Fruit fly (Drosophila melanogaster) whole organism, adult: Measurements from ENCODE around the gene bif.

Experiments
- CG11617 ChIP-seq: fragments of 200-800 bp; sonication (Bioruptor generic); optimal IDR thresholded peaks from 2 replicates; lab custom pipeline; 2017; ENCODE audit warnings: mild to moderate bottlenecking, missing biosample characterization, missing genetic modification reagents, missing genetic modification characterization
- CG12768 ChIP-seq: fragments of 200-800 bp; sonication (Bioruptor generic); optimal IDR thresholded peaks from 2 replicates; lab custom pipeline; 2017; ENCODE audit warnings: missing biosample characterization, missing genetic modification characterization, mild to moderate bottlenecking, moderate library complexity, missing genetic modification reagents
- CG14711 ChIP-seq: fragments of 200-800 bp; sonication (Bioruptor generic); optimal IDR thresholded peaks from 2 replicates; lab custom pipeline; 2018; ENCODE audit warnings: missing biosample characterization, mild to moderate bottlenecking, missing genetic modification characterization, moderate library complexity
- CG1620 ChIP-seq: fragments of 200-800 bp; sonication (Bioruptor generic); optimal IDR thresholded peaks from 2 replicates; lab custom pipeline; 2016; ENCODE audit warnings: missing biosample characterization, missing genetic modification characterization
- CG33017 ChIP-seq: fragments of 200-800 bp; sonication (Bioruptor generic); optimal IDR thresholded peaks from 2 replicates; lab custom pipeline; 2018; ENCODE audit warnings: missing biosample characterization, mild to moderate bottlenecking, missing genetic modification characterization, moderate library complexity
- CG5204 ChIP-seq: fragments of 200-800 bp; sonication (Bioruptor generic); optimal IDR thresholded peaks from 2 replicates; lab custom pipeline; 2016; ENCODE audit warnings: missing biosample characterization, missing genetic modification characterization
- CG7045 ChIP-seq: fragments of 200-800 bp; sonication (Bioruptor generic); optimal IDR thresholded peaks from 2 replicates; lab custom pipeline; 2017; ENCODE audit warnings: missing biosample characterization, mild to moderate bottlenecking, missing genetic modification characterization
- CG7101 ChIP-seq: fragments of 200-800 bp; sonication (Bioruptor generic); optimal IDR thresholded peaks from 2 replicates; lab custom pipeline; 2018; ENCODE audit warnings: missing biosample characterization, mild to moderate bottlenecking, missing genetic modification characterization, moderate library complexity
- Clk ChIP-seq: fragments of 200-800 bp; sonication (Bioruptor generic); optimal IDR thresholded peaks from 2 replicates; lab custom pipeline; 2017; ENCODE audit warnings: missing biosample characterization, missing genetic modification characterization
- Crg-1 ChIP-seq: fragments of 200-800 bp; sonication (Bioruptor generic); optimal IDR thresholded peaks from 2 replicates; lab custom pipeline; 2016; ENCODE audit warnings: missing biosample characterization, missing genetic modification characterization
- Hr96 ChIP-seq: fragments of 200-800 bp; sonication (Bioruptor generic); optimal IDR thresholded peaks from 2 replicates; lab custom pipeline; 2016; ENCODE audit warnings: missing biosample characterization, missing genetic modification characterization
- Mnt ChIP-seq: fragments of 200-800 bp; sonication (Bioruptor generic); optimal IDR thresholded peaks from 2 replicates; lab custom pipeline; 2016; ENCODE audit warnings: missing biosample characterization, mild to moderate bottlenecking, missing genetic modification characterization
- bab1 ChIP-seq: fragments of 200-800 bp; sonication (Bioruptor generic); optimal IDR thresholded peaks from 3 replicates; lab custom pipeline; 2019; ENCODE audit warnings: missing biosample characterization, mild to moderate bottlenecking, missing genetic modification characterization, moderate library complexity
- cic ChIP-seq: fragments of 200-800 bp; sonication (Bioruptor generic); optimal IDR thresholded peaks from 2 replicates; lab custom pipeline; 2017; ENCODE audit warnings: missing biosample characterization, mild to moderate bottlenecking, missing genetic modification characterization, moderate library complexity
- cnc ChIP-seq, 2 experiments: fragments of >200 bp; optimal IDR thresholded peaks; 2 replicates each; lab custom pipeline; 2017
- kay ChIP-seq: fragments of 200-800 bp; sonication (Bioruptor generic); peaks from one replicate; lab custom pipeline; 2016; ENCODE audit warnings: missing biosample characterization, missing genetic modification characterization, borderline replicate concordance
- ovo ChIP-seq: fragments of 200-800 bp; sonication (Bioruptor generic); optimal IDR thresholded peaks from 2 replicates; lab custom pipeline; 2016; ENCODE audit warnings: missing biosample characterization, missing genetic modification characterization
- pad ChIP-seq: fragments of 200-800 bp; sonication (Bioruptor generic); optimal IDR thresholded peaks from 3 replicates; lab custom pipeline; 2017; ENCODE audit warnings: missing biosample characterization, missing genetic modification characterization, mild to moderate bottlenecking, moderate library complexity, missing genetic modification reagents
- tj ChIP-seq: fragments of 200-800 bp; sonication (Bioruptor generic); optimal IDR thresholded peaks from 3 replicates; lab custom pipeline; 2017; ENCODE audit warnings: missing biosample characterization, mild to moderate bottlenecking, missing genetic modification characterization, moderate library complexity
- toe ChIP-seq: fragments of 200-800 bp; sonication (Bioruptor generic); optimal IDR thresholded peaks from 2 replicates; lab custom pipeline; 2016; ENCODE audit warnings: missing biosample characterization, missing genetic modification characterization

The bif gene

dm6 chrX:11651420-11651819 is 27.4 kb upstream of the bif start:
- TF ChIP-seq kay (GFP tag; lab: Kevin White, UChicago) = no peak

dm6 chrX:11652991-11653390 is 25.8 kb upstream of the bif start:
- TF ChIP-seq tj (no peak), CG5204 (GFP tag; lab: Kevin White, UChicago) (no peak), kay (GFP tag; lab: Kevin White, UChicago) (no peak), CG7045 (GFP tag; lab: Kevin White, UChicago) (no peak), CG12768 (GFP tag; lab: Kevin White, UChicago) (no peak), Hr96 (GFP tag; lab: Kevin White, UChicago) (no peak)

- TF ChIP-seq CG7045 (GFP tag; lab: Kevin White, UChicago) (no peak), CG33017 (tag; lab: Kevin White, UChicago) (no peak), kay (GFP tag; lab: Kevin White, UChicago) (no peak), ovo (no peak)
These were observed 21.6 kb upstream of the bif start for dm6 chrX:11657140-11657539.

dm6 chrX:11658181-11658842 is 20.5 kb upstream of the bif start:
- TF ChIP-seq cic (GFP tag; lab: Kevin White, UChicago) (no peak), kay (GFP tag; lab: Kevin White, UChicago) (no peak), tj (no peak), cnc (optimal IDR thresholded peaks at IDR 0.05; lab: Kevin White, UChicago) (no peak), CG7045 (GFP tag; lab: Kevin White, UChicago) (no peak), CG7101 (no peak), ovo (no peak), pad (GFP tag; lab: Kevin White, UChicago) (no peak), Crg-1 (no peak), CG11617 (GFP tag; lab: Kevin White, UChicago) (no peak), CG33017 (tag; lab: Kevin White, UChicago) (no peak), CG1620 (GFP tag; lab: Kevin White, UChicago) (no peak), CG14711 (tag; lab: Kevin White, UChicago) (no peak), toe (GFP tag; lab: Kevin White, UChicago) (no peak)

- peak; percentile 37 for TF ChIP-seq tj
- no peak for TF ChIP-seq ovo
- no peak for TF ChIP-seq cnc (optimal IDR thresholded peaks at IDR 0.05; lab: Kevin White, UChicago)
- no peak for TF ChIP-seq Hr96 (GFP tag; lab: Kevin White, UChicago)
- no peak for TF ChIP-seq kay (GFP tag; lab: Kevin White, UChicago)
- TF ChIP-seq pad (GFP tag; lab: Kevin White, UChicago) = peak; percentile 28
- TF ChIP-seq CG11617 (GFP tag; lab: Kevin White, UChicago) = peak; percentile 26
- TF ChIP-seq toe (GFP tag; lab: Kevin White, UChicago) = peak; percentile 27
- no peak for TF ChIP-seq Mnt (GFP tag; lab: Kevin White, UChicago)
- TF ChIP-seq CG7101 = peak; percentile 61
- TF ChIP-seq CG12768 (GFP tag; lab: Kevin White, UChicago) = peak; percentile 33
- TF ChIP-seq CG1620 (GFP tag; lab: Kevin White, UChicago) = no peak
- TF ChIP-seq Crg-1 = no peak
- peak; percentile 11 for TF ChIP-seq CG5204 (GFP tag; lab: Kevin White, UChicago)
- TF ChIP-seq CG33017 (tag; lab: Kevin White, UChicago) = peak; percentile 20
- TF ChIP-seq cic (GFP tag; lab: Kevin White, UChicago) = no peak
- peak; percentile 47 for TF ChIP-seq CG14711 (tag; lab: Kevin White, UChicago)
- TF ChIP-seq Clk (GFP tag; lab: Kevin White, UChicago) = no peak
- peak; percentile 42 for TF ChIP-seq CG7045 (GFP tag; lab: Kevin White, UChicago)
- TF ChIP-seq bab1 (GFP tag; lab: Kevin White, UChicago) = peak; percentile 83
These were observed 19.7 kb upstream of the bif start for dm6 chrX:11659080-11659479.

- no peak for TF ChIP-seq CG1620 (GFP tag; lab: Kevin White, UChicago)
- no peak for TF ChIP-seq pad (GFP tag; lab: Kevin White, UChicago)
- no peak for TF ChIP-seq cnc (optimal IDR thresholded peaks at IDR 0.05; lab: Kevin White, UChicago)
- no peak for TF ChIP-seq ovo
- TF ChIP-seq bab1 (GFP tag; lab: Kevin White, UChicago) = no peak
- TF ChIP-seq CG7101 = no peak
These were observed 19.1 kb upstream of the bif start for dm6 chrX:11659634-11660033.

dm6 chrX:11660476-11660875 is 18.3 kb upstream of the bif start:
- TF ChIP-seq CG7101 (peak; percentile 43), bab1 (GFP tag; lab: Kevin White, UChicago) (no peak), CG14711 (tag; lab: Kevin White, UChicago) (no peak), Clk (GFP tag; lab: Kevin White, UChicago) (no peak), CG7045 (GFP tag; lab: Kevin White, UChicago) (no peak), Crg-1 (no peak)
